Fruit fly (Drosophila melanogaster) whole organism, embryonic: ENCODE results near the gene mEFG1.

ENCODE experiments used
- Ada2b ChIP-seq: fragments of 200-800 bp; sonication (Bioruptor generic); IDR thresholded peaks from 2 replicates; pipeline ENCODE4 v1.3.6; 2022; ENCODE audit warnings: missing biosample characterization, missing genetic modification characterization
- Bgb ChIP-seq: fragments of 200-800 bp; sonication (Bioruptor generic); IDR thresholded peaks from 2 replicates; pipeline ENCODE4 v1.3.6; 2022; ENCODE audit warnings: missing biosample characterization, missing genetic modification characterization; ENCODE audit not compliant: partially characterized antibody
- CG1024 ChIP-seq: fragments of 200-800 bp; sonication (Bioruptor generic); IDR thresholded peaks from 2 replicates; pipeline ENCODE4 v1.3.6; 2022; ENCODE audit warnings: missing biosample characterization, missing genetic modification characterization
- CG10543 ChIP-seq: fragments of 200-800 bp; sonication (Bioruptor generic); optimal IDR thresholded peaks from 3 replicates; lab custom pipeline; 2017; ENCODE audit warnings: missing biosample characterization, mild to moderate bottlenecking, missing genetic modification characterization, moderate library complexity
- CG10654 ChIP-seq: fragments of 200-800 bp; sonication (Bioruptor generic); optimal IDR thresholded peaks from 2 replicates; lab custom pipeline; 2016; ENCODE audit warnings: missing biosample characterization, missing genetic modification characterization
- CG11504 ChIP-seq: fragments of 200-800 bp; sonication (Bioruptor generic); optimal IDR thresholded peaks from 3 replicates; lab custom pipeline; 2019; ENCODE audit warnings: missing biosample characterization, mild to moderate bottlenecking, missing genetic modification characterization, moderate library complexity
- CG12071 ChIP-seq: fragments of 200-800 bp; sonication (Bioruptor generic); optimal IDR thresholded peaks from 3 replicates; lab custom pipeline; 2018; ENCODE audit warnings: missing biosample characterization, mild to moderate bottlenecking, missing genetic modification characterization
- CG12769 ChIP-seq: fragments of 200-800 bp; sonication (Bioruptor generic); optimal IDR thresholded peaks from 2 replicates; lab custom pipeline; 2019; ENCODE audit warnings: missing biosample characterization, mild to moderate bottlenecking, missing genetic modification characterization, moderate library complexity
- CG1602 ChIP-seq: fragments of 200-800 bp; sonication (Bioruptor generic); optimal IDR thresholded peaks from 3 replicates; lab custom pipeline; 2016; ENCODE audit warnings: missing biosample characterization, missing genetic modification characterization
- CG1603 ChIP-seq: fragments of 200-800 bp; sonication (Bioruptor generic); optimal IDR thresholded peaks from 2 replicates; lab custom pipeline; 2019; ENCODE audit warnings: missing biosample characterization, mild to moderate bottlenecking, missing genetic modification characterization, moderate library complexity
- CG16813 ChIP-seq: fragments of 200-800 bp; sonication (Bioruptor generic); IDR thresholded peaks from 3 replicates; pipeline ENCODE4 v1.3.6; 2022; ENCODE audit warnings: missing biosample characterization, missing genetic modification characterization; ENCODE audit not compliant: partially characterized antibody
- CG17328 ChIP-seq: fragments of 200-800 bp; sonication (Bioruptor generic); IDR thresholded peaks from 2 replicates; pipeline ENCODE4 v1.3.6; 2022; ENCODE audit warnings: missing biosample characterization, missing genetic modification characterization
- CG18011 ChIP-seq: fragments of 200-800 bp; sonication (Bioruptor generic); optimal IDR thresholded peaks from 2 replicates; lab custom pipeline; 2017; ENCODE audit warnings: missing biosample characterization, missing genetic modification characterization, mild to moderate bottlenecking, moderate library complexity, missing genotype
- CG3838 ChIP-seq: fragments of 200-800 bp; sonication (Bioruptor generic); optimal IDR thresholded peaks from 3 replicates; lab custom pipeline; 2016; ENCODE audit warnings: missing biosample characterization, missing genetic modification characterization
- CG5245 ChIP-seq: fragments of 200-800 bp; sonication (Bioruptor generic); optimal IDR thresholded peaks from 3 replicates; lab custom pipeline; 2016; ENCODE audit warnings: missing biosample characterization, missing genetic modification characterization
- CG6813 ChIP-seq: fragments of 200-800 bp; sonication (Bioruptor generic); optimal IDR thresholded peaks from 2 replicates; lab custom pipeline; 2017; ENCODE audit warnings: missing biosample characterization, missing genetic modification characterization, mild to moderate bottlenecking, moderate library complexity, missing genetic modification reagents
- CG7357 ChIP-seq: fragments of 200-800 bp; sonication (Bioruptor generic); IDR thresholded peaks from 3 replicates; pipeline ENCODE4 v1.3.6; 2022; ENCODE audit warnings: missing biosample characterization, missing genetic modification characterization
- CG7372 ChIP-seq: fragments of 200-800 bp; sonication (Bioruptor generic); IDR thresholded peaks from 2 replicates; pipeline ENCODE4 v1.3.6; 2022; ENCODE audit warnings: missing biosample characterization, missing genetic modification characterization
- CG7556 ChIP-seq: fragments of 200-800 bp; sonication (Bioruptor generic); optimal IDR thresholded peaks from 2 replicates; lab custom pipeline; 2017; ENCODE audit warnings: missing biosample characterization, mild to moderate bottlenecking, missing genetic modification characterization
- CG7963 ChIP-seq: fragments of 200-800 bp; sonication (Bioruptor generic); IDR thresholded peaks from 3 replicates; pipeline ENCODE4 v1.3.6; 2022; ENCODE audit warnings: missing biosample characterization, missing genetic modification characterization; ENCODE audit not compliant: partially characterized antibody
- CG9797 ChIP-seq: fragments of 200-800 bp; sonication (Bioruptor generic); optimal IDR thresholded peaks from 3 replicates; lab custom pipeline; 2018; ENCODE audit warnings: missing biosample characterization, mild to moderate bottlenecking, missing genetic modification characterization
- E2f2 ChIP-seq: fragments of 200-800 bp; sonication (Bioruptor generic); IDR thresholded peaks from 2 replicates; pipeline ENCODE4 v1.3.6; 2022; ENCODE audit warnings: missing biosample characterization, missing genetic modification characterization
- GATAe ChIP-seq: fragments of 200-800 bp; sonication (Bioruptor generic); conservative IDR thresholded peaks from 2 replicates; pipeline ENCODE4 v1.3.6; 2022; ENCODE audit warnings: missing biosample characterization, missing genetic modification characterization
- Myb ChIP-seq: fragments of 200-800 bp; sonication (Bioruptor generic); optimal IDR thresholded peaks from 2 replicates; lab custom pipeline; 2016; ENCODE audit warnings: missing biosample characterization, missing genetic modification characterization
- Neu2 ChIP-seq: fragments of 200-800 bp; sonication (Bioruptor generic); optimal IDR thresholded peaks from 3 replicates; lab custom pipeline; 2016; ENCODE audit warnings: missing biosample characterization, missing genetic modification characterization, borderline replicate concordance
- Sox102F ChIP-seq: fragments of 200-800 bp; sonication (Bioruptor generic); optimal IDR thresholded peaks from 2 replicates; lab custom pipeline; 2018; ENCODE audit warnings: missing biosample characterization, mild to moderate bottlenecking, missing genetic modification characterization, moderate library complexity
- Trl ChIP-seq, 3 experiments: fragments of >200 bp in 2 of 3; fragments of 200-800 bp in 1 of 3; sonication (Bioruptor generic) in 1 of 3; optimal IDR thresholded peaks; 2 replicates in 1 of 3; 3 replicates in 2 of 3; lab custom pipeline; 2016 to 2017; ENCODE audit warnings: missing biosample characterization in 1 of 3, missing genetic modification characterization in 1 of 3
- abd-A ChIP-seq: fragments of 200-800 bp; sonication (Bioruptor generic); optimal IDR thresholded peaks from 3 replicates; lab custom pipeline; 2019; ENCODE audit warnings: missing biosample characterization, mild to moderate bottlenecking, missing genetic modification characterization, moderate library complexity
- az2 ChIP-seq: fragments of 200-800 bp; sonication (Bioruptor generic); optimal IDR thresholded peaks from 3 replicates; lab custom pipeline; 2016; ENCODE audit warnings: missing biosample characterization, missing genetic modification characterization
- br ChIP-seq: fragments of >200 bp; optimal IDR thresholded peaks from 2 replicates; lab custom pipeline; 2017
- cas ChIP-seq: fragments of 200-800 bp; sonication (Bioruptor generic); IDR thresholded peaks from 2 replicates; pipeline ENCODE4 v1.3.6; 2022; ENCODE audit warnings: missing biosample characterization, missing genetic modification characterization
- exex ChIP-seq: fragments of 200-800 bp; sonication (Bioruptor generic); optimal IDR thresholded peaks from 4 replicates; lab custom pipeline; 2018; ENCODE audit warnings: missing biosample characterization, mild to moderate bottlenecking, missing genetic modification characterization, moderate library complexity
- fd3F ChIP-seq: fragments of 200-800 bp; sonication (Bioruptor generic); optimal IDR thresholded peaks from 2 replicates; lab custom pipeline; 2018; ENCODE audit warnings: missing biosample characterization, mild to moderate bottlenecking, missing genetic modification characterization, moderate library complexity
- grau ChIP-seq: fragments of 200-800 bp; optimal IDR thresholded peaks from 3 replicates; lab custom pipeline; 2019; ENCODE audit warnings: missing biosample characterization, mild to moderate bottlenecking, missing genetic modification characterization, moderate library complexity
- ham ChIP-seq: fragments of 200-800 bp; sonication (Bioruptor generic); IDR thresholded peaks from 2 replicates; pipeline ENCODE4 v1.3.6; 2022; ENCODE audit warnings: missing biosample characterization, missing genetic modification characterization
- her ChIP-seq: fragments of 200-800 bp; sonication (Bioruptor generic); optimal IDR thresholded peaks from 2 replicates; lab custom pipeline; 2016; ENCODE audit warnings: missing biosample characterization, missing genetic modification characterization
- jigr1 ChIP-seq: fragments of 200-800 bp; sonication (Bioruptor generic); IDR thresholded peaks from 3 replicates; pipeline ENCODE4 v1.3.6; 2022; ENCODE audit warnings: missing biosample characterization, missing genetic modification characterization
- jing ChIP-seq: fragments of 200-800 bp; sonication (Bioruptor generic); optimal IDR thresholded peaks from 2 replicates; lab custom pipeline; 2018; ENCODE audit warnings: missing biosample characterization, mild to moderate bottlenecking, missing genetic modification characterization
- kah ChIP-seq: fragments of 200-800 bp; sonication (Bioruptor generic); optimal IDR thresholded peaks from 2 replicates; lab custom pipeline; 2018; ENCODE audit warnings: missing biosample characterization, mild to moderate bottlenecking, missing genetic modification characterization
- klu ChIP-seq: fragments of 200-800 bp; sonication (Bioruptor generic); IDR thresholded peaks from 2 replicates; pipeline ENCODE4 v1.3.6; 2022; ENCODE audit warnings: missing biosample characterization, missing genetic modification characterization
- pita ChIP-seq: fragments of 200-800 bp; sonication (Bioruptor generic); optimal IDR thresholded peaks from 2 replicates; lab custom pipeline; 2017; ENCODE audit warnings: missing biosample characterization, mild to moderate bottlenecking, missing genetic modification characterization
- pros ChIP-seq: fragments of 200-800 bp; sonication (Bioruptor generic); optimal IDR thresholded peaks from 3 replicates; lab custom pipeline; 2019; ENCODE audit warnings: missing biosample characterization, mild to moderate bottlenecking, missing genetic modification characterization, moderate library complexity
- pum ChIP-seq: fragments of 200-800 bp; sonication (Bioruptor generic); optimal IDR thresholded peaks from 2 replicates; lab custom pipeline; 2016; ENCODE audit warnings: missing biosample characterization, missing genetic modification characterization
- schlank ChIP-seq: fragments of 200-800 bp; sonication (Bioruptor generic); optimal IDR thresholded peaks from 2 replicates; lab custom pipeline; 2018; ENCODE audit warnings: missing biosample characterization, mild to moderate bottlenecking, missing genetic modification characterization
- ssp ChIP-seq: fragments of 200-800 bp; sonication (Bioruptor generic); IDR thresholded peaks from 2 replicates; pipeline ENCODE4 v1.3.6; 2022; ENCODE audit warnings: missing biosample characterization, missing genetic modification characterization
- tgo ChIP-seq: fragments of 200-800 bp; sonication (Bioruptor generic); IDR thresholded peaks from 3 replicates; pipeline ENCODE4 v1.3.6; 2022; ENCODE audit warnings: missing biosample characterization, missing genetic modification characterization
- toy ChIP-seq: fragments of 200-800 bp; sonication (Bioruptor generic); IDR thresholded peaks from 2 replicates; pipeline ENCODE4 v1.3.6; 2022; ENCODE audit warnings: missing biosample characterization, missing genetic modification characterization
- trh ChIP-seq: fragments of 200-800 bp; sonication (Bioruptor generic); optimal IDR thresholded peaks from 2 replicates; lab custom pipeline; 2016; ENCODE audit warnings: missing biosample characterization, missing genetic modification characterization
- usp ChIP-seq: fragments of >200 bp; optimal IDR thresholded peaks from 2 replicates; lab custom pipeline; 2017; ENCODE audit warnings: missing biosample characterization, missing genetic modification characterization
- zen2 ChIP-seq: fragments of 200-800 bp; sonication (Bioruptor generic); IDR thresholded peaks from 3 replicates; pipeline ENCODE4 v1.3.6; 2022; ENCODE audit warnings: missing biosample characterization, missing genetic modification characterization; ENCODE audit not compliant: partially characterized antibody

mEFG1 gene

dm6 chr2L:7219650-7220267 lies 3.1 kb downstream of the mEFG1 start, which contains the start of gene CG13784:
Gene CG13784, minus strand, starts transcription at chr2L:7220033.
- no peak for TF ChIP-seq exex (tag; lab: Kevin White, UChicago)
- TF ChIP-seq CG11504 (tag; lab: Kevin White, UChicago), result peak; percentile 56
- TF ChIP-seq pita (GFP tag; lab: Kevin White, UChicago), result no peak
- TF ChIP-seq tgo, result no peak
- no peak for TF ChIP-seq br (lab: Kevin White, UChicago)
- TF ChIP-seq CG12769 (tag; lab: Kevin White, UChicago), result no peak
- TF ChIP-seq zen2 (GFP tag; lab: Robert Waterston, UW), result no peak
- TF ChIP-seq CG1602, result no peak
- TF ChIP-seq Sox102F, result peak; percentile 22
- TF ChIP-seq usp (GFP tag; lab: Kevin White, UChicago), result no peak
- peak; percentile 66 for TF ChIP-seq Bgb
- TF ChIP-seq fd3F, result peak; percentile 6
- peak; percentile 56 for TF ChIP-seq CG6813 (GFP tag; lab: Kevin White, UChicago)
- no peak for TF ChIP-seq klu (GFP tag; lab: Robert Waterston, UW)
- peak; percentile 21; the same call in 1 of the 2 replicates for TF ChIP-seq CG17328
- TF ChIP-seq CG7372, result no peak
- TF ChIP-seq cas, result no peak
- no peak for TF ChIP-seq Trl (optimal IDR thresholded peaks at IDR 0.05; lab: Kevin White, UChicago)
- no peak for TF ChIP-seq Trl (GFP tag; optimal IDR thresholded peaks at IDR 0.05; lab: Kevin White, UChicago)
- no peak for TF ChIP-seq jing (GFP tag; lab: Kevin White, UChicago)
- no peak for TF ChIP-seq pros
- TF ChIP-seq Myb (GFP tag; lab: Kevin White, UChicago), result peak; percentile 69
- peak; percentile 59 for TF ChIP-seq CG10543
- peak; percentile 84 for TF ChIP-seq CG7357 (GFP tag; lab: Robert Waterston, UW)
- TF ChIP-seq Ada2b (GFP tag; lab: Robert Waterston, UW), result 0 out of 2 replicates have a peak, but pooled peaks have one; percentile 11
- TF ChIP-seq GATAe (GFP tag; lab: Robert Waterston, UW), result no peak
- TF ChIP-seq CG10654 (GFP tag; lab: Kevin White, UChicago), result no peak
- peak; percentile 20 for TF ChIP-seq grau (tag; lab: Kevin White, UChicago)
- TF ChIP-seq CG9797 (GFP tag; lab: Kevin White, UChicago), result peak; percentile 92
- TF ChIP-seq CG7556 (GFP tag; lab: Kevin White, UChicago), result no peak
- no peak for TF ChIP-seq jigr1 (GFP tag; lab: Robert Waterston, UW)
- peak; percentile 96 for TF ChIP-seq ssp (GFP tag; lab: Robert Waterston, UW)
- no peak for TF ChIP-seq abd-A
- TF ChIP-seq CG12071 (GFP tag; lab: Kevin White, UChicago), result peak; percentile 27
- peak; percentile 0 for TF ChIP-seq CG18011 (GFP tag; lab: Kevin White, UChicago)
- no peak for TF ChIP-seq kah
- TF ChIP-seq CG1024, result peak; percentile 60; the same call in 1 of the 2 replicates
- peak; percentile 62 for TF ChIP-seq her
- peak; percentile 33; the same call in 1 of the 3 replicates for TF ChIP-seq CG7963 (GFP tag; lab: Robert Waterston, UW)
- peak; percentile 53; the same call in 2 of the 3 replicates for TF ChIP-seq CG16813
- no peak for TF ChIP-seq pum (GFP tag; lab: Kevin White, UChicago)
- no peak for TF ChIP-seq az2
- TF ChIP-seq trh (GFP tag; lab: Kevin White, UChicago), result no peak
- TF ChIP-seq Neu2 (GFP tag; lab: Kevin White, UChicago), result no peak
- peak; percentile 82 for TF ChIP-seq CG1603
- TF ChIP-seq ham, result no peak
- TF ChIP-seq CG5245 (GFP tag; lab: Kevin White, UChicago), result no peak
- TF ChIP-seq toy (GFP tag; lab: Robert Waterston, UW), result no peak
- no peak for TF ChIP-seq schlank
- TF ChIP-seq CG3838 (GFP tag; lab: Kevin White, UChicago), result no peak
- TF ChIP-seq E2f2, result peak; percentile 53
